Fruit fly (Drosophila melanogaster): ENCODE data around the gene Fur1.

Gene Fur1

dm6 chr3R:25482463-25483173 lies 9.8 kb upstream of the Fur1 start, which contains the start of the genes XNP, CG42488 and CG5116 (continued):
- no peak for TF ChIP-seq cas (GFP tag; IDR thresholded peaks at IDR 0.05)
- TF ChIP-seq NFAT (GFP tag; IDR thresholded peaks at IDR 0.05): peak; percentile 74
- TF ChIP-seq ATbp (GFP tag; optimal IDR thresholded peaks at IDR 0.05): no peak
- TF ChIP-seq Scr (GFP tag; IDR thresholded peaks at IDR 0.05; ENCODE audit: partially characterized antibody): peak; percentile 99
- TF ChIP-seq shn (GFP tag; optimal IDR thresholded peaks at IDR 0.05): peak; percentile 17
- peak; percentile 58 for TF ChIP-seq ind (GFP tag; optimal IDR thresholded peaks at IDR 0.05)
- peak; percentile 74 for TF ChIP-seq phol (tag; optimal IDR thresholded peaks at IDR 0.05)
- no peak for TF ChIP-seq CG11093 (GFP tag; IDR thresholded peaks at IDR 0.05)
- peak; percentile 1 for TF ChIP-seq Elba2 (GFP tag; optimal IDR thresholded peaks at IDR 0.05)
- no peak for TF ChIP-seq btn (GFP tag; optimal IDR thresholded peaks at IDR 0.05)
- TF ChIP-seq Hr78 (GFP tag; optimal IDR thresholded peaks at IDR 0.05): no peak
- peak; percentile 53 for TF ChIP-seq CG6689 (GFP tag; IDR thresholded peaks at IDR 0.05)
- peak; percentile 32; the same call in 1 of the 3 replicates for TF ChIP-seq tgo (GFP tag; IDR thresholded peaks at IDR 0.05)
- no peak for TF ChIP-seq dmrt99B (tag; optimal IDR thresholded peaks at IDR 0.05)
- peak; percentile 66 for TF ChIP-seq grau (tag; optimal IDR thresholded peaks at IDR 0.05)
- no peak for TF ChIP-seq CG2889 (GFP tag; IDR thresholded peaks at IDR 0.05)
- peak; percentile 98 for TF ChIP-seq hbn (GFP tag; IDR thresholded peaks at IDR 0.05; ENCODE audit: partially characterized antibody)
- no peak for TF ChIP-seq gt (GFP tag; IDR thresholded peaks at IDR 0.05)
- peak; percentile 76 for TF ChIP-seq lilli (GFP tag; optimal IDR thresholded peaks at IDR 0.05)
- peak; percentile 34 for TF ChIP-seq Sry-β (GFP tag; optimal IDR thresholded peaks at IDR 0.05)
- TF ChIP-seq CG2116 (GFP tag; optimal IDR thresholded peaks at IDR 0.05): peak; percentile 98
- peak; percentile 19 for TF ChIP-seq CrebB (tag; optimal IDR thresholded peaks at IDR 0.05)
- TF ChIP-seq Meics (GFP tag; optimal IDR thresholded peaks at IDR 0.05): peak; percentile 46
- TF ChIP-seq D19A (tag; optimal IDR thresholded peaks at IDR 0.05): no peak
- TF ChIP-seq Bdp1 (GFP tag; optimal IDR thresholded peaks at IDR 0.05): no peak
- no peak for TF ChIP-seq kah (GFP tag; optimal IDR thresholded peaks at IDR 0.05)
- TF ChIP-seq sima (GFP tag; optimal IDR thresholded peaks at IDR 0.05): no peak
- peak; percentile 32; the same call in 1 of the 2 replicates for TF ChIP-seq lmd (GFP tag; IDR thresholded peaks at IDR 0.05)
- TF ChIP-seq mirr (GFP tag; optimal IDR thresholded peaks at IDR 0.05): peak; percentile 38
- peak; percentile 87 for TF ChIP-seq CG17186 (GFP tag; optimal IDR thresholded peaks at IDR 0.05)
- TF ChIP-seq CG11560 (tag; IDR thresholded peaks at IDR 0.05): no peak
- no peak for TF ChIP-seq Sox100B (GFP tag; optimal IDR thresholded peaks at IDR 0.05)
- TF ChIP-seq nerfin-2 (GFP tag; IDR thresholded peaks at IDR 0.05; ENCODE audit: partially characterized antibody): peak; percentile 98
- peak; percentile 99 for TF ChIP-seq CG14860 (GFP tag; IDR thresholded peaks at IDR 0.05; ENCODE audit: partially characterized antibody)
- no peak for TF ChIP-seq D19B (GFP tag; optimal IDR thresholded peaks at IDR 0.05)
- peak; percentile 45 for TF ChIP-seq Fer3 (tag; optimal IDR thresholded peaks at IDR 0.05)
- no peak for TF ChIP-seq onecut (GFP tag; IDR thresholded peaks at IDR 0.05)
- no peak for TF ChIP-seq CG10209 (GFP tag; optimal IDR thresholded peaks at IDR 0.05)
- no peak for TF ChIP-seq CG1529 (GFP tag; optimal IDR thresholded peaks at IDR 0.05)
- TF ChIP-seq gcm (GFP tag; optimal IDR thresholded peaks at IDR 0.05): no peak
- peak; percentile 97 for TF ChIP-seq CG6791 (GFP tag; IDR thresholded peaks at IDR 0.05; ENCODE audit: partially characterized antibody)
- peak; percentile 62; the same call in 1 of the 2 replicates for TF ChIP-seq E2f2 (GFP tag; IDR thresholded peaks at IDR 0.05)
- TF ChIP-seq nau (GFP tag; optimal IDR thresholded peaks at IDR 0.05): no peak
- peak; percentile 49 for TF ChIP-seq CG9797 (GFP tag; optimal IDR thresholded peaks at IDR 0.05)
- TF ChIP-seq knrl (GFP tag; IDR thresholded peaks at IDR 0.05; ENCODE audit: partially characterized antibody): peak; percentile 99
- TF ChIP-seq pfk (GFP tag; optimal IDR thresholded peaks at IDR 0.05): no peak
- TF ChIP-seq CG1603 (tag; optimal IDR thresholded peaks at IDR 0.05): no peak
- TF ChIP-seq fru (optimal IDR thresholded peaks at IDR 0.05): no peak
- TF ChIP-seq nom (GFP tag; optimal IDR thresholded peaks at IDR 0.05): peak; percentile 94
